Worm (Caenorhabditis elegans): ENCODE measurements around the gene C40A11.6.

Gene C40A11.6

ce11 chrII:2094924-2095650 is 50.4 kb downstream of the C40A11.6 start, which contains the start of gene T16A1.2:
TSS of gene T16A1.2 (plus strand) at chrII:2095600.
- TF ChIP-seq sdc-2 (tag; optimal IDR thresholded peaks at IDR 0.05), result no peak
- no peak for TF ChIP-seq pax-1 (tag; optimal IDR thresholded peaks at IDR 0.05)
- TF ChIP-seq gmeb-2 (tag; optimal IDR thresholded peaks at IDR 0.05), result no peak
- no peak for TF ChIP-seq ama-1 (optimal IDR thresholded peaks at IDR 0.05)
- TF ChIP-seq hlh-15 (tag; optimal IDR thresholded peaks at IDR 0.05), result no peak
- no peak for TF ChIP-seq ceh-14 (tag; optimal IDR thresholded peaks at IDR 0.05)
- no peak for TF ChIP-seq ceh-24 (tag; optimal IDR thresholded peaks at IDR 0.05)
- TF ChIP-seq pag-3 (tag; optimal IDR thresholded peaks at IDR 0.05; ENCODE audit: borderline replicate concordance), result no peak
- no peak for TF ChIP-seq unc-42 (tag; optimal IDR thresholded peaks at IDR 0.05)
- TF ChIP-seq nhr-232 (tag; optimal IDR thresholded peaks at IDR 0.05), result no peak
- TF ChIP-seq ceh-18 (tag; optimal IDR thresholded peaks at IDR 0.05), result no peak
- TF ChIP-seq odd-2 (tag; optimal IDR thresholded peaks at IDR 0.05), result no peak
- no peak for TF ChIP-seq hlh-6 (tag; optimal IDR thresholded peaks at IDR 0.05)
- TF ChIP-seq C38D4.7 (GFP tag; optimal IDR thresholded peaks at IDR 0.05), result no peak
- TF ChIP-seq ahr-1 (tag; optimal IDR thresholded peaks at IDR 0.05), result no peak
- no peak for TF ChIP-seq lim-6 (tag; optimal IDR thresholded peaks at IDR 0.05)
- no peak for TF ChIP-seq ceh-6 (GFP tag; optimal IDR thresholded peaks at IDR 0.05)
- no peak for TF ChIP-seq ceh-30 (tag; optimal IDR thresholded peaks at IDR 0.05)
- TF ChIP-seq ztf-16 (tag; optimal IDR thresholded peaks at IDR 0.05), result no peak
